Fruit fly (Drosophila melanogaster): ENCODE results near the gene CG2901.

CG2901 gene

dm6 chrX:3871889-3872409 lies 44.0 kb downstream of the CG2901 start, which contains the start of gene yin:
Gene yin (minus strand): TSS chrX:3871939.
- no peak for TF ChIP-seq CG9705 (GFP tag; optimal IDR thresholded peaks at IDR 0.05)
- no peak for TF ChIP-seq Vsx2 (GFP tag; optimal IDR thresholded peaks at IDR 0.05; ENCODE audit: partially characterized antibody)
- no peak for TF ChIP-seq ey (GFP tag; optimal IDR thresholded peaks at IDR 0.05)
- no peak for TF ChIP-seq fru (GFP tag; optimal IDR thresholded peaks at IDR 0.05)
- TF ChIP-seq psq (GFP tag; optimal IDR thresholded peaks at IDR 0.05), result no peak
- no peak for TF ChIP-seq OdsH (GFP tag; optimal IDR thresholded peaks at IDR 0.05)
- no peak for TF ChIP-seq Hr78 (GFP tag; optimal IDR thresholded peaks at IDR 0.05)
- TF ChIP-seq HLH106 (tag; optimal IDR thresholded peaks at IDR 0.05), result no peak
- no peak for TF ChIP-seq tai (GFP tag; optimal IDR thresholded peaks at IDR 0.05)
- TF ChIP-seq Jra (GFP tag; optimal IDR thresholded peaks at IDR 0.05), result no peak
- no peak for TF ChIP-seq Hr83 (GFP tag; optimal IDR thresholded peaks at IDR 0.05; ENCODE audit: poor library complexity, severe bottlenecking)
- TF ChIP-seq dsf (GFP tag; optimal IDR thresholded peaks at IDR 0.05; ENCODE audit: borderline replicate concordance), result no peak
- TF ChIP-seq N (GFP tag; optimal IDR thresholded peaks at IDR 0.05), result no peak
- TF ChIP-seq foxo (GFP tag; optimal IDR thresholded peaks at IDR 0.05), result no peak
- no peak for TF ChIP-seq dmrt93B (GFP tag; optimal IDR thresholded peaks at IDR 0.05)
- TF ChIP-seq rgr (GFP tag; optimal IDR thresholded peaks at IDR 0.05), result no peak

dm6 chrX:3874452-3874851 lies 46.5 kb downstream of the CG2901 start:
- TF ChIP-seq Myc (optimal IDR thresholded peaks at IDR 0.05) (no peak), N (GFP tag; optimal IDR thresholded peaks at IDR 0.05) (no peak), tai (GFP tag; optimal IDR thresholded peaks at IDR 0.05) (no peak), CG32264 (GFP tag; optimal IDR thresholded peaks at IDR 0.05) (no peak), brk (GFP tag; optimal IDR thresholded peaks at IDR 0.05) (no peak), Abd-B (GFP tag; optimal IDR thresholded peaks at IDR 0.05) (no peak), Hr83 (GFP tag; optimal IDR thresholded peaks at IDR 0.05; ENCODE audit: poor library complexity, severe bottlenecking) (no peak), lola (GFP tag; optimal IDR thresholded peaks at IDR 0.05) (no peak), fru (GFP tag; optimal IDR thresholded peaks at IDR 0.05) (no peak), Dfd (GFP tag; optimal IDR thresholded peaks at IDR 0.05) (no peak)

dm6 chrX:3874949-3875348 lies 47.0 kb downstream of the CG2901 start:
- no peak for TF ChIP-seq CG9705 (GFP tag; optimal IDR thresholded peaks at IDR 0.05)
- TF ChIP-seq dmrt93B (GFP tag; optimal IDR thresholded peaks at IDR 0.05), result no peak
- TF ChIP-seq Hr78 (GFP tag; optimal IDR thresholded peaks at IDR 0.05), result no peak
- no peak for TF ChIP-seq Abd-B (GFP tag; optimal IDR thresholded peaks at IDR 0.05)
- TF ChIP-seq brk (GFP tag; optimal IDR thresholded peaks at IDR 0.05), result no peak
- TF ChIP-seq dsf (GFP tag; optimal IDR thresholded peaks at IDR 0.05; ENCODE audit: borderline replicate concordance), result no peak
- TF ChIP-seq br (GFP tag; optimal IDR thresholded peaks at IDR 0.05), result no peak

- no peak for TF ChIP-seq pan (optimal IDR thresholded peaks at IDR 0.05)
- TF ChIP-seq Dif (GFP tag; optimal IDR thresholded peaks at IDR 0.05; ENCODE audit: partially characterized antibody), result no peak
- no peak for TF ChIP-seq Myc (optimal IDR thresholded peaks at IDR 0.05)
- no peak for TF ChIP-seq Rel (GFP tag; optimal IDR thresholded peaks at IDR 0.05)
- TF ChIP-seq Rel (tag; optimal IDR thresholded peaks at IDR 0.05), result peak; percentile 43
- TF ChIP-seq HLH106 (tag; optimal IDR thresholded peaks at IDR 0.05), result peak; percentile 17
- no peak for TF ChIP-seq jim (GFP tag; optimal IDR thresholded peaks at IDR 0.05)
- peak; percentile 17 for TF ChIP-seq N (GFP tag; optimal IDR thresholded peaks at IDR 0.05)
These were observed 52.8 kb downstream of the CG2901 start, which contains the start of gene VhaAC39-1 for dm6 chrX:3880645-3881316. Gene VhaAC39-1 (plus strand): TSS chrX:3880748.

All from whole organism, wandering third instar larva.